Fruit fly (Drosophila melanogaster): ENCODE data around the gene CG43131.

The CG43131 gene

dm6 chr3R:5081671-5082070, 27.3 kb downstream of the CG43131 start:
- TF ChIP-seq Sin3A (optimal IDR thresholded peaks at IDR 0.05), result no peak
- no peak for TF ChIP-seq h (optimal IDR thresholded peaks at IDR 0.05)

dm6 chr3R:5080538-5080838, 28.5 kb downstream of the CG43131 start:
- TF ChIP-seq ttk (optimal IDR thresholded peaks at IDR 0.05) (no peak), Myc (optimal IDR thresholded peaks at IDR 0.05) (no peak), Sin3A (optimal IDR thresholded peaks at IDR 0.05) (no peak), insv (optimal IDR thresholded peaks at IDR 0.05) (no peak), psq (optimal IDR thresholded peaks at IDR 0.05) (no peak)

dm6 chr3R:5079786-5080537, 29.0 kb downstream of the CG43131 start:
- no peak for TF ChIP-seq h (optimal IDR thresholded peaks at IDR 0.05)
- no peak for TF ChIP-seq Sin3A (optimal IDR thresholded peaks at IDR 0.05)
- no peak for TF ChIP-seq ttk (optimal IDR thresholded peaks at IDR 0.05)
- TF ChIP-seq Myc (optimal IDR thresholded peaks at IDR 0.05), result no peak

- TF ChIP-seq ttk (optimal IDR thresholded peaks at IDR 0.05) (no peak), insv (optimal IDR thresholded peaks at IDR 0.05) (no peak), Myc (optimal IDR thresholded peaks at IDR 0.05) (no peak), h (optimal IDR thresholded peaks at IDR 0.05) (no peak), Sin3A (optimal IDR thresholded peaks at IDR 0.05) (no peak)
Measured at dm6 chr3R:5076835-5077710, 31.9 kb downstream of the CG43131 start.

- TF ChIP-seq Sin3A (optimal IDR thresholded peaks at IDR 0.05), result no peak
- no peak for TF ChIP-seq psq (optimal IDR thresholded peaks at IDR 0.05)
- no peak for TF ChIP-seq ttk (optimal IDR thresholded peaks at IDR 0.05)
- no peak for TF ChIP-seq Myc (optimal IDR thresholded peaks at IDR 0.05)
- no peak for TF ChIP-seq insv (optimal IDR thresholded peaks at IDR 0.05)
- TF ChIP-seq h (optimal IDR thresholded peaks at IDR 0.05), result no peak
Measured at dm6 chr3R:5075934-5076834, 32.8 kb downstream of the CG43131 start.

dm6 chr3R:5073809-5074208, 35.2 kb downstream of the CG43131 start:
- no peak for TF ChIP-seq Sin3A (optimal IDR thresholded peaks at IDR 0.05)
- TF ChIP-seq h (optimal IDR thresholded peaks at IDR 0.05), result no peak
- TF ChIP-seq Myc (optimal IDR thresholded peaks at IDR 0.05), result no peak
- TF ChIP-seq psq (optimal IDR thresholded peaks at IDR 0.05), result no peak
- no peak for TF ChIP-seq insv (optimal IDR thresholded peaks at IDR 0.05)
- TF ChIP-seq ttk (optimal IDR thresholded peaks at IDR 0.05), result no peak

- TF ChIP-seq insv (optimal IDR thresholded peaks at IDR 0.05) (no peak), psq (optimal IDR thresholded peaks at IDR 0.05) (no peak), ttk (optimal IDR thresholded peaks at IDR 0.05) (no peak), Myc (optimal IDR thresholded peaks at IDR 0.05) (no peak), Sin3A (optimal IDR thresholded peaks at IDR 0.05) (no peak), h (optimal IDR thresholded peaks at IDR 0.05) (no peak)
Measured at dm6 chr3R:5067380-5067779, 41.6 kb downstream of the CG43131 start.

- no peak for TF ChIP-seq Sin3A (optimal IDR thresholded peaks at IDR 0.05)
- no peak for TF ChIP-seq h (optimal IDR thresholded peaks at IDR 0.05)
- no peak for TF ChIP-seq psq (optimal IDR thresholded peaks at IDR 0.05)
- TF ChIP-seq Myc (optimal IDR thresholded peaks at IDR 0.05), result no peak
- TF ChIP-seq ttk (optimal IDR thresholded peaks at IDR 0.05), result no peak
Measured at dm6 chr3R:5066528-5067167, 42.3 kb downstream of the CG43131 start.

dm6 chr3R:5065656-5066077, 43.3 kb downstream of the CG43131 start:
- TF ChIP-seq insv (optimal IDR thresholded peaks at IDR 0.05) (no peak), Sin3A (optimal IDR thresholded peaks at IDR 0.05) (no peak), Myc (optimal IDR thresholded peaks at IDR 0.05) (no peak), ttk (optimal IDR thresholded peaks at IDR 0.05) (no peak), h (optimal IDR thresholded peaks at IDR 0.05) (no peak), psq (optimal IDR thresholded peaks at IDR 0.05) (no peak)

dm6 chr3R:5064542-5065358, 44.2 kb downstream of the CG43131 start:
- TF ChIP-seq h (optimal IDR thresholded peaks at IDR 0.05) (no peak), psq (optimal IDR thresholded peaks at IDR 0.05) (no peak), insv (optimal IDR thresholded peaks at IDR 0.05) (no peak), ttk (optimal IDR thresholded peaks at IDR 0.05) (no peak), Myc (optimal IDR thresholded peaks at IDR 0.05) (no peak), Sin3A (optimal IDR thresholded peaks at IDR 0.05) (no peak)

dm6 chr3R:5063260-5063667, 45.7 kb downstream of the CG43131 start:
- TF ChIP-seq insv (optimal IDR thresholded peaks at IDR 0.05) (no peak), psq (optimal IDR thresholded peaks at IDR 0.05) (no peak), Sin3A (optimal IDR thresholded peaks at IDR 0.05) (no peak), h (optimal IDR thresholded peaks at IDR 0.05) (no peak), ttk (optimal IDR thresholded peaks at IDR 0.05) (no peak), Myc (optimal IDR thresholded peaks at IDR 0.05) (no peak)
